Fruit fly (Drosophila melanogaster): ENCODE data around the gene halo.

The halo gene

DNA sequence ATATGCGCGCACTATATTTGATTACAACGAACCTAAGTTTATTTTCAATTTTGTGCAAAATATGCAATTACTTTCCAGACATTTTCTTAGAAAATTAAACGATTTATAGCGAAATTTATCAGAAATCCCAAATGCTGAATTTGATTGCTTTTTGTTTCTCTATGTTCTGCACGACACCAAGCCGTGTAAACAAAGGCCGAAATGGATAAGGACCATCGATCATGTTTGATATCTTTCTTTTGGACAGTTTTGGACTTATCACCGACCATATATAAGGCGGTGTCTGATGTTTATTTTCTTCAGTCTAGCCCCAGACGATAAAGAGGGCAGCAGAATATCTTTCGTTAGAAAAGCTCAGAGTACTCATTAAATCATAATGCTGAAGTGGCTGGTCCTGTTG, 24.2 kb downstream of the halo start, which contains the start of gene CG33128:
TSS of gene CG33128 (plus strand) at position 301 of the 400 bp plus-strand sequence.
- TF ChIP-seq CG8159 (tag; optimal IDR thresholded peaks at IDR 0.05) (no peak), CG8301 (tag; optimal IDR thresholded peaks at IDR 0.05) (no peak), EcR (GFP tag; optimal IDR thresholded peaks at IDR 0.05) (no peak), rn (GFP tag; IDR thresholded peaks at IDR 0.05) (no peak), CG14655 (GFP tag; optimal IDR thresholded peaks at IDR 0.05) (no peak), gl (tag; optimal IDR thresholded peaks at IDR 0.05) (no peak), Pif1A (GFP tag; optimal IDR thresholded peaks at IDR 0.05) (no peak), Ets98B (GFP tag; IDR thresholded peaks at IDR 0.05) (no peak), CG12605 (GFP tag; IDR thresholded peaks at IDR 0.05) (no peak)

DNA sequence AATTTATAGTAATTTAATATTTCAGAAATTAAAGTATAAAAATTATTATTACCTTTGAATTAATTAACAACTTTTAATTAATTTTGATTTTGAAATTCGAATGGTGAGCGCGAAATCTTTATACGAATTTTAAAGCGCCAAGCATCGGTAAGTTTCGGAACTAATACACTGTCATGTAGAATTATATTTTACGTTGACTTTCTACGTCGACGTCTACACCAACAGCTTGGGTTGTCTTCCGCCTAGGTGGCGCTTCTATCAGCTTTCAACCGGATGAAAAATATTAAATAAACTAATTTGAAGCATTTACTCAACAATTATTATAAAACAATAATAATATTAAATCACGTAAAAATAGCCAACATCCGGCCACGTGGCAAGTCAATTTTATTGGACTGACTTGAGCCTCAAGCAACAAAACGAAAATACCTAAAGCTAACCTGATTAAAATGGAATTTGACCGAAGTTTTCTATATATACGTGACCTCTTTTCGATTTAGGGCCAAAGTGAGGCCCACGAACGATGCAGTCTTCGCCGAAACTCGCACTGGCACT, 26.1 kb downstream of the halo start, which contains the start of gene CG31928:
TSS of gene CG31928 (plus strand) at position 505 of the 555 bp plus-strand sequence.
- TF ChIP-seq Pif1B (GFP tag; optimal IDR thresholded peaks at IDR 0.05) (no peak), CG32121 (GFP tag; IDR thresholded peaks at IDR 0.05) (no peak), D1 (tag; optimal IDR thresholded peaks at IDR 0.05) (peak; percentile 33)

DNA sequence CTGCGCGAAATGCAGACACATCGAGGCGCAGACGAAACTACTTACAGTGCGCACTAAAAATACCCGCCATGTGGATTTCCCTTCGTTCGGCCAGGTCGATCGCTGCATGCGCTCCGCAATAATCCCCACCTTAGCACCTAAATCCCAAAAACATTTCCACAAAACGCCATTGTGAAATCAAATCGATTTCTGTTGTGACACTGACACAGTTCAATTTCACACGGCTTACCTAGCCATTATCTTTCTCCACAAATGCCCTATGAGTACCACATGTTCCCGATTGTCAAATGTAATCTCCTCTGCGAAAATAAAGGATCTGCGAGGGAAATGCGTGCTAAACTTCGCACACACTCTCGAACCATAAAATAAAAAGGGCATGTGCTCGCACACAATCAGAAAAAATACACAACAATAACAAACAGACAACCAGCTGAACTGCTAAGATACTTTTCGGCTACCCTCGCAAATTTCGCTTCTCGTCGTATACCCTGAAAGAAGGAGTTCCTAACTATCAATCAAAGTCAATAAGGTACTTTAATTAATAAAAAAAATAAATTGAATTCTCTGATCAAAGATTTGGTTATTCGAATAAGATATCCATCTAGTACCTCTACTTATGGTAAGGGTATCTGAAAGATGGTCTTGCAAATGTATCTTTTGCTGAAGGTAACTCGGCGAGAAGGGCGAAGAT, 31.8 kb downstream of the halo start:
- TF ChIP-seq CG10348 (GFP tag; IDR thresholded peaks at IDR 0.05) (peak; percentile 71), CG17806 (tag; optimal IDR thresholded peaks at IDR 0.05) (peak; percentile 86), EcR (GFP tag; optimal IDR thresholded peaks at IDR 0.05) (no peak), CG32121 (GFP tag; IDR thresholded peaks at IDR 0.05) (peak; percentile 76), CG9948 (tag; optimal IDR thresholded peaks at IDR 0.05) (peak; percentile 68), Pif1B (GFP tag; optimal IDR thresholded peaks at IDR 0.05) (peak; percentile 57), CG8159 (tag; optimal IDR thresholded peaks at IDR 0.05) (peak; percentile 83), gl (tag; optimal IDR thresholded peaks at IDR 0.05) (peak; percentile 67), Pif1A (GFP tag; optimal IDR thresholded peaks at IDR 0.05) (peak; percentile 70), CG4496 (GFP tag; IDR thresholded peaks at IDR 0.05) (peak; percentile 88), CG12605 (GFP tag; IDR thresholded peaks at IDR 0.05) (peak; percentile 12), Snoo (tag; optimal IDR thresholded peaks at IDR 0.05) (peak; percentile 52), CG14655 (GFP tag; optimal IDR thresholded peaks at IDR 0.05) (peak; percentile 85), CG15710 (tag; optimal IDR thresholded peaks at IDR 0.05) (peak; percentile 70), CG13204 (GFP tag; optimal IDR thresholded peaks at IDR 0.05) (no peak), rn (GFP tag; IDR thresholded peaks at IDR 0.05) (peak; percentile 86), D1 (tag; optimal IDR thresholded peaks at IDR 0.05) (peak; percentile 53), fd96Ca (GFP tag; IDR thresholded peaks at IDR 0.05) (peak; percentile 95), CG34367 (tag; optimal IDR thresholded peaks at IDR 0.05) (peak; percentile 71), CG8301 (tag; optimal IDR thresholded peaks at IDR 0.05) (peak; percentile 81), Ets98B (GFP tag; IDR thresholded peaks at IDR 0.05) (peak; percentile 84)

DNA sequence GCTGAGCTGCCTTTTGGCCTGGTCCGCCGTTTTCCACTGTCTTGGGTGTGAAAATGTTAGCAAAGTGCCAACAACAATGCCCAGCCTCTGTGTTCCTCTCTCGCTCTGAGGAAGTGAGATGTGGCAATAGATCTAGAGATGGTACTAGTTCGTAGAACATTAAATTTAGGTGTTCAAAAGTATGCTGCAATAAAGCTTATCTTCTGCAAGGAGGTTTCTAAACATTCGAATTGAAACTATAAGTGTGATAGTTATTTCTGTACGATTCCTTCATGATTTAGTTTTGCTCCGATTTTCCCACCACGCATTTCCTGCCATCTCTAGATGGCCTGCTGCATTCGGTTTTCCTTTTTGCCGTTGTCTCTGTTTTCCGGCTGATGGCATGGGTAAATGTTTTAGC, 39.5 kb downstream of the halo start:
- TF ChIP-seq CG10348 (GFP tag; IDR thresholded peaks at IDR 0.05) (no peak), CG32121 (GFP tag; IDR thresholded peaks at IDR 0.05) (no peak), CG15710 (tag; optimal IDR thresholded peaks at IDR 0.05) (no peak), Pif1B (GFP tag; optimal IDR thresholded peaks at IDR 0.05) (no peak), CG14655 (GFP tag; optimal IDR thresholded peaks at IDR 0.05) (peak; percentile 45), CG12605 (GFP tag; IDR thresholded peaks at IDR 0.05) (no peak), CG13204 (GFP tag; optimal IDR thresholded peaks at IDR 0.05) (no peak), rn (GFP tag; IDR thresholded peaks at IDR 0.05) (no peak), CG34367 (tag; optimal IDR thresholded peaks at IDR 0.05) (no peak), fd96Ca (GFP tag; IDR thresholded peaks at IDR 0.05) (no peak), CG8301 (tag; optimal IDR thresholded peaks at IDR 0.05) (peak; percentile 26)

DNA sequence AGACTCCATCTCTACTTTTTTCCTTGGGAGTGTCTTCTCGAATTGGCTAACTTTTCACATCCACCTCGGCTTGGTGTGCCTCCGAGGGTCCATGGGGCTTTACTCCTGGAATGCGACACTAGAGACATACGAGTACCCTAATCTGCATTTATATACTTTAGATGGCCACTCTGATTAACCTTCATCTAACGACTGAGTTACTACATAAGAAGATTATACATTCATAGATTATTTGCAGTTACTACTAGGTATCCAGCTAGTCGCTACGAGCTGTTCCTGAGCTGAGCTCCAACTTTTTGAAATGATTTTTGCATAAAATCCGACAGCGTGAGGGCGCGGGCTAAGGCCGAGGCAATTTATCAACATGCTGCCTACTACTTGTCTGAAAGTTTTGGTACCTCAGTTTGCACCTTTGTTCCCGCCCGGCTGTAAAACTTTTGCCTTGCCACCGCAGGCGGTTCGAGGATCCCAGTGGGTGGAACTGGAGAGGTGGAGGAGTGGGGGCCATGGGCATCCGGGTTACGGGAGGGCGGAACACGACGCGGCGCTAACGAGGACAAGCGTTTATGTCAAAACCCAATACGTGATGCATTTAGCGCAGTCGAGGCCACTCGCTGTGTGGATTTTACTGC, 41.0 kb downstream of the halo start:
- TF ChIP-seq CG4496 (GFP tag; IDR thresholded peaks at IDR 0.05) (no peak), CG9948 (tag; optimal IDR thresholded peaks at IDR 0.05) (peak; percentile 7), CG17806 (tag; optimal IDR thresholded peaks at IDR 0.05) (peak; percentile 3), CG14655 (GFP tag; optimal IDR thresholded peaks at IDR 0.05) (no peak), Pif1A (GFP tag; optimal IDR thresholded peaks at IDR 0.05) (peak; percentile 42), CG15710 (tag; optimal IDR thresholded peaks at IDR 0.05) (peak; percentile 11), CG34367 (tag; optimal IDR thresholded peaks at IDR 0.05) (no peak)

DNA sequence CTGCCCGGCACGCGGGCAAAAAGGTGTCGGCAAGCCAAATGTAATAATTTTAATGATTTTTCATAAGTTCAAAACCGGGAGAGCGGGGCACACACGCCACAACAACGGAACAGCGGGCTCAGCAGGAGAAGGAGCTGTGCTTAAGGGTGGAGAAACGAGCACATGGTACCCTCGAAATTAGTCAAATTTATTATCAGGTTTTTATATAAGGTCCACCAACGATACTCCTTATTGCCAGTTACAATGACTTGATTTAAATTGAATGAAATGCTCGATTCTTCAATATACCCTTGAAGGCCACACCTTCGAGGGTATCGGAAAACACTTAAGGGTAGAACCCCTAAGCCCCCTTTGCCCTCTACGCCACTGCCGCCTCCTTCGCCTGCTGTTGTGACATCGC, 44.5 kb downstream of the halo start:
- no peak for TF ChIP-seq CG14655 (GFP tag; optimal IDR thresholded peaks at IDR 0.05)
- TF ChIP-seq CG4496 (GFP tag; IDR thresholded peaks at IDR 0.05): peak; percentile 16; the same call in 1 of the 3 replicates
- TF ChIP-seq D1 (tag; optimal IDR thresholded peaks at IDR 0.05): no peak
- TF ChIP-seq CG17806 (tag; optimal IDR thresholded peaks at IDR 0.05): peak; percentile 33
- TF ChIP-seq fd96Ca (GFP tag; IDR thresholded peaks at IDR 0.05): no peak
- TF ChIP-seq CG8159 (tag; optimal IDR thresholded peaks at IDR 0.05): peak; percentile 60
- no peak for TF ChIP-seq EcR (GFP tag; optimal IDR thresholded peaks at IDR 0.05)
- no peak for TF ChIP-seq Ets98B (GFP tag; IDR thresholded peaks at IDR 0.05)
- peak; percentile 45 for TF ChIP-seq CG15710 (tag; optimal IDR thresholded peaks at IDR 0.05)
- peak; percentile 64 for TF ChIP-seq Snoo (tag; optimal IDR thresholded peaks at IDR 0.05)
- TF ChIP-seq CG12605 (GFP tag; IDR thresholded peaks at IDR 0.05): no peak
- TF ChIP-seq CG34367 (tag; optimal IDR thresholded peaks at IDR 0.05): no peak
- TF ChIP-seq Pif1B (GFP tag; optimal IDR thresholded peaks at IDR 0.05): no peak
- TF ChIP-seq CG13204 (GFP tag; optimal IDR thresholded peaks at IDR 0.05): no peak
- peak; percentile 35 for TF ChIP-seq Pif1A (GFP tag; optimal IDR thresholded peaks at IDR 0.05)
- TF ChIP-seq CG8301 (tag; optimal IDR thresholded peaks at IDR 0.05): no peak
- TF ChIP-seq CG10348 (GFP tag; IDR thresholded peaks at IDR 0.05): no peak

All from whole organism, pupa.